Fruit fly (Drosophila melanogaster) whole organism, adult: ENCODE measurements around the gene CG43219.

Experiments
- CG11617 ChIP-seq: fragments of 200-800 bp; sonication (Bioruptor generic); optimal IDR thresholded peaks from 2 replicates; lab custom pipeline; 2017; ENCODE audit warnings: mild to moderate bottlenecking, missing biosample characterization, missing genetic modification reagents, missing genetic modification characterization
- Crg-1 ChIP-seq: fragments of 200-800 bp; sonication (Bioruptor generic); optimal IDR thresholded peaks from 2 replicates; lab custom pipeline; 2016; ENCODE audit warnings: missing biosample characterization, missing genetic modification characterization
- kay ChIP-seq: fragments of 200-800 bp; sonication (Bioruptor generic); peaks from one replicate; lab custom pipeline; 2016; ENCODE audit warnings: missing biosample characterization, missing genetic modification characterization, borderline replicate concordance

DNA sequence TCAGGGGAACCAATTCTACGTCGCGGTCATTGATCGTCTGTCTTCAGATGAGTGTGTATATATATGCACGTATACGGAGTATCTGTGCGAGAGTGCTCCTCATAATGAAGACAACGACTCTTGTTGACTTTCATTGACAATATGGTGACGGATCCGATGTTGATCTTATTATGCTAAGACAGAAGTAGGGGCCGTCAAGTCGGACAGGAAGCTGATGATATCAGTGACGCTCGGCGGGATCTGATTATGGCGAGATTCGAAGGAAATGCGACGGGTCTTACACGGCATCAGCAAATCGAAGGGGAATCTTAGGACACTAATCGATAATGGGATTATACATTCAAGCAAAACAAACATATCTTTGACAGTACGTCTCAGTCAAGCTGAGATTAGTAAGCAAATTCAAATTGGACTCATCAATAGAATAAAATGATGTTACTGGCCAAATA lies 34.3 kb downstream of the CG43219 start:
- TF ChIP-seq kay (GFP tag; lab: Kevin White, UChicago) (no peak), CG11617 (GFP tag; lab: Kevin White, UChicago) (no peak), Crg-1 (GFP tag; lab: Kevin White, UChicago) (no peak)
